Fruit fly (Drosophila melanogaster): ENCODE data around the gene spz3.

DNA sequence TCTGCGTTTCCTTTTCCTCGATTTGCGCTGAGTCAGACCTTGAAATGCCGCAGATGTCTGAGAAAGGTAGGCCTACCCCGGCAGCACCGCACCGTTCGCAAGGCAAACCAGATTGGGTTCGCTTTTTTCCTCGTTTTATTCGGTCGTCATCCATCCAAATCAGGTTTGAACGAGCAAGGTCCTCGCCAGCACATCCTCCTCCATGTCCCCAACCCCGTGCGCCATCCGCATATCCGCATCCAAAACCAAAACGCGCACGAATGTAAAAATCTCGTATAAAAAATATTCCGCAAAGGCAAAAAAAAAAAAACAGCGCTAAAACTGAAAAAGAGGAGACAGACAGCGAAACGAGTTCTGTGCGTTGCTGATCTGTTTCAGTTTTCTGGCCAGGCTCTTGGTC, 30.5 kb upstream of the spz3 start:
- no peak for TF ChIP-seq Crg-1 (GFP tag; optimal IDR thresholded peaks at IDR 0.05)
- no peak for TF ChIP-seq Hr96 (GFP tag; optimal IDR thresholded peaks at IDR 0.05)
- no peak for TF ChIP-seq ovo (GFP tag; optimal IDR thresholded peaks at IDR 0.05)
- TF ChIP-seq CG33017 (tag; optimal IDR thresholded peaks at IDR 0.05) = no peak
- TF ChIP-seq CG1620 (GFP tag; optimal IDR thresholded peaks at IDR 0.05) = no peak
- TF ChIP-seq CG12768 (GFP tag; optimal IDR thresholded peaks at IDR 0.05) = no peak
- no peak for TF ChIP-seq tj (GFP tag; optimal IDR thresholded peaks at IDR 0.05)
- no peak for TF ChIP-seq CG7101 (tag; optimal IDR thresholded peaks at IDR 0.05)
- no peak for TF ChIP-seq CG7045 (GFP tag; optimal IDR thresholded peaks at IDR 0.05)
- TF ChIP-seq cnc (optimal IDR thresholded peaks at IDR 0.05) = no peak
- no peak for TF ChIP-seq pad (GFP tag; optimal IDR thresholded peaks at IDR 0.05)
- no peak for TF ChIP-seq CG14711 (tag; optimal IDR thresholded peaks at IDR 0.05)
- no peak for TF ChIP-seq toe (GFP tag; optimal IDR thresholded peaks at IDR 0.05)

Measured in whole organism, adult.